Worm (Caenorhabditis elegans) whole organism, mixed stage, embryonic: ENCODE results near the gene let-70.

Experiments
- elt-1 ChIP-seq: sonication (generic microtip); optimal IDR thresholded peaks from 2 replicates; lab custom pipeline; 2017; ENCODE audit warnings: missing genetic modification characterization, mild to moderate bottlenecking, missing compliant biosample characterization, antibody characterized with exemption, moderate library complexity, borderline replicate concordance; ENCODE audit not compliant: insufficient read depth
- nhr-76 ChIP-seq: sonication (generic microtip); optimal IDR thresholded peaks from 2 replicates; lab custom pipeline; 2017; ENCODE audit warnings: missing biosample characterization, missing genetic modification characterization
- snpc-4 ChIP-seq: fragments of 150-350 bp; optimal IDR thresholded peaks from 2 replicates; lab custom pipeline; 2014; ENCODE audit warnings: missing biosample characterization, missing genetic modification characterization
- unc-62 ChIP-seq: fragments of 150-350 bp; optimal IDR thresholded peaks from 2 replicates; lab custom pipeline; 2014; ENCODE audit warnings: missing biosample characterization, missing genetic modification reagents, missing genetic modification characterization

DNA sequence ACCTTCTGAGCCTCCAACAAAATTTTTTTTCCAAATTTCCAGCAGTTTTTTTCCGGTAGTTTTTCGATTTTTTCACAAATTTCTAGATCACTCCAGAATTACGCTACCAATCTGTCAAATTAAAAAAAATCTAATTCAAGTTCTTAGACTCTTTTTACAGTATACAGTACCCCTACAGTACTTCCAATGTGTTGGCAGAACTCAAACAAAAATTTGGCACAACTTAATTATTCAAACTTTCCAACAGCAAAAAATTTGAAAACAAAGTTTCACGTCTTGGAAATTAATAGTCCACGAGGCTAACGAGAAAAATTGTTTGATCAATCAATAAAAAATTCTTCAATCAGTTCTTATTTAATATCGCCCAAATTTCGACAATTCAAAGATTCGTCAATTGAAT, 32.2 kb downstream of the let-70 start, which contains the start of gene F36H1.3:
- TF ChIP-seq snpc-4 (tag; lab: Kevin White, UChicago) (no peak), unc-62 (GFP tag; lab: Kevin White, UChicago) (no peak), elt-1 (tag; lab: Kevin White, UChicago) (no peak), nhr-76 (tag; lab: Kevin White, UChicago) (no peak)
